Worm (Caenorhabditis elegans) whole organism, L1 larva: ENCODE data around the gene F35H10.3.
A peak's percentile ranks its signal among the peaks of the same experiment; 100 is the strongest.

Experiments used
- C04F5.9 ChIP-seq: sonication (generic microtip); optimal IDR thresholded peaks from 2 replicates; lab custom pipeline; 2016; ENCODE audit warnings: missing genetic modification characterization, missing compliant biosample characterization
- Y116A8C.19 ChIP-seq: sonication (generic microtip); optimal IDR thresholded peaks from 2 replicates; lab custom pipeline; 2016; ENCODE audit warnings: missing compliant biosample characterization, missing genetic modification characterization, borderline replicate concordance
- aha-1 ChIP-seq: fragments of 150-350 bp; optimal IDR thresholded peaks from 2 replicates; lab custom pipeline; 2014; ENCODE audit warnings: missing biosample characterization, missing genetic modification characterization
- aly-2 ChIP-seq: fragments of 150-350 bp; optimal IDR thresholded peaks from 2 replicates; lab custom pipeline; 2014; ENCODE audit warnings: missing biosample characterization, missing genetic modification characterization
- ama-1 ChIP-seq: fragments of 150-350 bp; optimal IDR thresholded peaks from 2 replicates; lab custom pipeline; 2014
- blmp-1 ChIP-seq: fragments of 150-350 bp; optimal IDR thresholded peaks from 2 replicates; lab custom pipeline; 2014; ENCODE audit warnings: missing biosample characterization, missing genetic modification characterization
- ceh-63 ChIP-seq: fragments of 200-800 bp; sonication (Bioruptor generic); optimal IDR thresholded peaks from 2 replicates; lab custom pipeline; 2018; ENCODE audit warnings: mild to moderate bottlenecking, missing genetic modification characterization, missing compliant biosample characterization
- ces-1 ChIP-seq: fragments of 150-350 bp; optimal IDR thresholded peaks from 2 replicates; lab custom pipeline; 2014; ENCODE audit warnings: missing biosample characterization, missing genetic modification reagents, missing genetic modification characterization
- efl-1 ChIP-seq, 4 experiments: fragments of 150-350 bp; optimal IDR thresholded peaks in 3 of 4; peaks in 1 of 4; 1 replicate in 1 of 4; 2 replicates in 3 of 4; lab custom pipeline; 2014; ENCODE audit warnings: missing biosample characterization in 2 of 4, missing genetic modification characterization in 2 of 4, missing genetic modification reagents in 2 of 4
- efl-3 ChIP-seq: fragments of 200-800 bp; sonication (Bioruptor generic); optimal IDR thresholded peaks from 2 replicates; lab custom pipeline; 2018; ENCODE audit warnings: mild to moderate bottlenecking, missing genetic modification characterization, missing compliant biosample characterization
- egl-13 ChIP-seq: sonication (generic microtip); optimal IDR thresholded peaks from 2 replicates; lab custom pipeline; 2016; ENCODE audit warnings: missing genotype, missing genetic modification reagents, missing genetic modification characterization, missing compliant biosample characterization
- elt-2 ChIP-seq: sonication (generic microtip); optimal IDR thresholded peaks from 2 replicates; lab custom pipeline; 2016; ENCODE audit warnings: missing genetic modification characterization, mild to moderate bottlenecking, inconsistent platforms, missing compliant biosample characterization, missing genetic modification reagents
- elt-3 ChIP-seq, 6 experiments: fragments of 150-350 bp in 1 of 6; sonication (generic microtip); optimal IDR thresholded peaks; 2 replicates each; lab custom pipeline; 2017 to 2018; ENCODE audit warnings: missing biosample characterization in 6 of 6, missing genetic modification characterization in 6 of 6, inconsistent platforms in 1 of 6
- fos-1 ChIP-seq: fragments of 150-350 bp; optimal IDR thresholded peaks from 2 replicates; lab custom pipeline; 2014; ENCODE audit warnings: missing biosample characterization, missing genetic modification characterization
- hlh-4 ChIP-seq: sonication (generic microtip); optimal IDR thresholded peaks from 2 replicates; lab custom pipeline; 2016; ENCODE audit warnings: mild to moderate bottlenecking, missing genetic modification characterization, missing compliant biosample characterization
- hpl-2 ChIP-seq: fragments of 150-350 bp; optimal IDR thresholded peaks from 2 replicates; lab custom pipeline; 2014; ENCODE audit warnings: missing biosample characterization, missing genetic modification reagents, missing genetic modification characterization
- irx-1 ChIP-seq: sonication (generic microtip); optimal IDR thresholded peaks from 2 replicates; lab custom pipeline; 2016; ENCODE audit warnings: missing genetic modification characterization, missing compliant biosample characterization
- isw-1 ChIP-seq: fragments of 200-800 bp; sonication (Bioruptor generic); IDR thresholded peaks from 2 replicates; pipeline ENCODE4 v1.3.6; 2022; ENCODE audit warnings: missing genetic modification characterization, missing compliant biosample characterization
- lin-13 ChIP-seq: fragments of 150-350 bp; optimal IDR thresholded peaks from 2 replicates; lab custom pipeline; 2014; ENCODE audit warnings: missing biosample characterization, missing genetic modification reagents, missing genetic modification characterization
- lin-14 ChIP-seq: fragments of 200-800 bp; sonication (Bioruptor generic); optimal IDR thresholded peaks from 2 replicates; lab custom pipeline; 2018; ENCODE audit warnings: mild to moderate bottlenecking, missing genetic modification characterization, moderate library complexity, missing compliant biosample characterization
- lin-15B ChIP-seq: fragments of 150-350 bp; sonication (generic microtip); optimal IDR thresholded peaks from 3 replicates; lab custom pipeline; 2014; ENCODE audit warnings: missing biosample characterization, missing genetic modification characterization
- lin-35 ChIP-seq, 2 experiments: fragments of 150-350 bp; optimal IDR thresholded peaks; 2 replicates each; lab custom pipeline; 2014; ENCODE audit warnings: missing biosample characterization in 2 of 2, missing genetic modification characterization in 2 of 2, missing genetic modification reagents in 2 of 2
- lin-39 ChIP-seq: fragments of 150-350 bp; optimal IDR thresholded peaks from 2 replicates; lab custom pipeline; 2014; ENCODE audit warnings: missing biosample characterization, missing genetic modification reagents, missing genetic modification characterization
- mab-9 ChIP-seq: fragments of 200-800 bp; sonication (Bioruptor generic); IDR thresholded peaks from 2 replicates; pipeline ENCODE4 v1.3.6; 2022; ENCODE audit warnings: missing genetic modification reagents, missing genetic modification characterization, missing compliant biosample characterization
- mdl-1 ChIP-seq, 2 experiments: fragments of 150-350 bp; optimal IDR thresholded peaks; 2 replicates each; lab custom pipeline; 2014 to 2017; ENCODE audit warnings: missing biosample characterization in 2 of 2, missing genetic modification characterization in 2 of 2, inconsistent platforms in 1 of 2
- mef-2 ChIP-seq: fragments of 150-350 bp; optimal IDR thresholded peaks from 2 replicates; lab custom pipeline; 2014; ENCODE audit warnings: missing biosample characterization, missing genetic modification characterization
- mep-1 ChIP-seq: fragments of 150-350 bp; optimal IDR thresholded peaks from 2 replicates; lab custom pipeline; 2014; ENCODE audit warnings: missing biosample characterization, missing genetic modification characterization
- nhr-11 ChIP-seq: fragments of 150-350 bp; optimal IDR thresholded peaks from 2 replicates; lab custom pipeline; 2014; ENCODE audit warnings: missing biosample characterization, missing genetic modification characterization
- nhr-19 ChIP-seq: fragments of 200-800 bp; sonication (Bioruptor generic); conservative IDR thresholded peaks from 2 replicates; pipeline ENCODE4 v1.3.6; 2022; ENCODE audit warnings: missing genetic modification characterization, missing compliant biosample characterization
- nhr-47 ChIP-seq: sonication (generic microtip); optimal IDR thresholded peaks from 2 replicates; lab custom pipeline; 2016; ENCODE audit warnings: mild to moderate bottlenecking, missing genetic modification characterization, moderate library complexity, missing compliant biosample characterization
- nhr-71 ChIP-seq: sonication (generic microtip); optimal IDR thresholded peaks from 2 replicates; lab custom pipeline; 2016; ENCODE audit warnings: mild to moderate bottlenecking, missing genetic modification characterization, moderate library complexity, missing compliant biosample characterization
- nhr-77 ChIP-seq: fragments of 150-350 bp; optimal IDR thresholded peaks from 2 replicates; lab custom pipeline; 2014; ENCODE audit warnings: missing biosample characterization, missing genetic modification characterization
- nhr-90 ChIP-seq: sonication (generic microtip); optimal IDR thresholded peaks from 2 replicates; lab custom pipeline; 2016; ENCODE audit warnings: mild to moderate bottlenecking, missing genetic modification characterization, missing compliant biosample characterization; ENCODE audit not compliant: poor library complexity
- pag-3 ChIP-seq: sonication (generic microtip); optimal IDR thresholded peaks from 2 replicates; lab custom pipeline; 2017; ENCODE audit warnings: missing genetic modification characterization, mild to moderate bottlenecking, missing compliant biosample characterization, antibody characterized with exemption, borderline replicate concordance; ENCODE audit not compliant: insufficient read depth
- pax-3 ChIP-seq: fragments of 200-800 bp; sonication (Bioruptor generic); optimal IDR thresholded peaks from 2 replicates; lab custom pipeline; 2018; ENCODE audit warnings: mild to moderate bottlenecking, missing genetic modification characterization, moderate library complexity, missing compliant biosample characterization
- snu-23 ChIP-seq: sonication (generic microtip); optimal IDR thresholded peaks from 2 replicates; lab custom pipeline; 2016; ENCODE audit warnings: missing genetic modification characterization, missing compliant biosample characterization
- sox-4 ChIP-seq: sonication (generic microtip); optimal IDR thresholded peaks from 2 replicates; lab custom pipeline; 2016; ENCODE audit warnings: missing genetic modification characterization, missing compliant biosample characterization
- unc-30 ChIP-seq: sonication (generic microtip); optimal IDR thresholded peaks from 2 replicates; lab custom pipeline; 2017; ENCODE audit warnings: missing biosample characterization, missing genetic modification characterization
- unc-62 ChIP-seq: fragments of 150-350 bp; optimal IDR thresholded peaks from 2 replicates; lab custom pipeline; 2014; ENCODE audit warnings: missing biosample characterization, missing genetic modification reagents, missing genetic modification characterization
- vab-15 ChIP-seq: sonication (generic microtip); optimal IDR thresholded peaks from 2 replicates; lab custom pipeline; 2017; ENCODE audit warnings: missing genotype, mild to moderate bottlenecking, missing genetic modification characterization, missing compliant biosample characterization
- zip-4 ChIP-seq: fragments of 200-800 bp; sonication (Bioruptor generic); optimal IDR thresholded peaks from 2 replicates; lab custom pipeline; 2018; ENCODE audit warnings: mild to moderate bottlenecking, missing genetic modification characterization, moderate library complexity, missing compliant biosample characterization
- ztf-11 ChIP-seq, 2 experiments: sonication (generic microtip); optimal IDR thresholded peaks; 2 replicates each; lab custom pipeline; 2016 to 2017; ENCODE audit warnings: missing genetic modification characterization in 2 of 2, missing biosample characterization in 1 of 2, missing compliant biosample characterization in 1 of 2
- ztf-4 ChIP-seq: fragments of 150-350 bp; optimal IDR thresholded peaks from 2 replicates; lab custom pipeline; 2014; ENCODE audit warnings: missing biosample characterization, missing genetic modification characterization

F35H10.3 gene

DNA sequence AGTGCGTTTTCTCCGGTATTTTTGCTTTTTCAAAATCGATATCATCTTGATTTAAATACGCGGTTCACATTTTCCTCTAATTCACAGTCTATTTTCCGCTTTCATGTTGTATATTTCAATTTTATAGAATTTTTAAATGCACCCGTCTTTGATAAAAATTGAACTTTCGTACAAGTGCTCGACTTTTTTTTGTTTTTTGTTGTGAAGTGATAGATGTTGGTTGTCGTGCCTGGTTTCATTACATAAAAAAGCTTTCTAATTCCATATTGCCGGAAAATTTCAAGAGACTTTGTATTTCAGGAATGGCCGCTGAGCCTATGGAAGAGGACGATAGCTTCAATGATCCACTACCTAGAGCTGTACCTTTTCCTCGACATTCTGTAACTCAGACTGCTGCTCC lies 37.4 kb downstream of the F35H10.3 start, which contains the start of gene D2096.12:
D2096.12 (plus strand) TSS at position 301 of the 400 bp plus-strand sequence.
- TF ChIP-seq mep-1 (tag; lab: Kevin White, UChicago): no peak
- no peak for TF ChIP-seq Y116A8C.19 (tag; lab: Kevin White, UChicago)
- no peak for TF ChIP-seq lin-15B (tag; lab: Kevin White, UChicago)
- no peak for TF ChIP-seq lin-14 (GFP tag; lab: Kevin White, UChicago)
- TF ChIP-seq C04F5.9: no peak
- TF ChIP-seq ztf-11 (tag; optimal IDR thresholded peaks at IDR 0.05; lab: Kevin White, UChicago): no peak
- no peak for TF ChIP-seq isw-1
- no peak for TF ChIP-seq nhr-47 (tag; lab: Kevin White, UChicago)
- TF ChIP-seq lin-13 (GFP tag; lab: Kevin White, UChicago): no peak
- no peak for TF ChIP-seq irx-1
- TF ChIP-seq hpl-2 (GFP tag; lab: Kevin White, UChicago): no peak
- TF ChIP-seq aly-2 (tag; lab: Kevin White, UChicago): no peak
- TF ChIP-seq aha-1 (tag; lab: Kevin White, UChicago): no peak
- TF ChIP-seq mef-2: no peak
- no peak for TF ChIP-seq ces-1 (GFP tag; lab: Kevin White, UChicago)
- TF ChIP-seq unc-62 (GFP tag; lab: Kevin White, UChicago): no peak
- TF ChIP-seq nhr-71: no peak
- TF ChIP-seq pag-3: no peak
- TF ChIP-seq egl-13 (tag; lab: Kevin White, UChicago): no peak
- no peak for TF ChIP-seq efl-3 (GFP tag; lab: Kevin White, UChicago)

- TF ChIP-seq zip-4 (GFP tag; lab: Kevin White, UChicago): no peak
- TF ChIP-seq elt-2 (tag; lab: Kevin White, UChicago): peak; percentile 67
- TF ChIP-seq lin-35 (GFP tag; optimal IDR thresholded peaks at IDR 0.05; lab: Kevin White, UChicago): peak in 1 of 2 experiments; percentile 5
- no peak for TF ChIP-seq blmp-1 (tag; lab: Kevin White, UChicago)
- TF ChIP-seq fos-1 (tag; lab: Kevin White, UChicago): no peak
These were observed 40.5 kb downstream of the F35H10.3 start, which contains the start of gene aagr-1 for ce11 chrIV:8366295-8366694. aagr-1 (plus strand) TSS chrIV:8366521.

- TF ChIP-seq C04F5.9 (no peak), pax-3 (no peak), sox-4 (tag; lab: Kevin White, UChicago) (no peak), mab-9 (GFP tag; lab: Robert Waterston, UW) (no peak), elt-3 (tag; optimal IDR thresholded peaks at IDR 0.05; lab: Kevin White, UChicago) (no peak), lin-13 (GFP tag; lab: Kevin White, UChicago) (no peak), nhr-71 (no peak)
These were observed 42.1 kb downstream of the F35H10.3 start for ce11 chrIV:8367887-8368286.

DNA sequence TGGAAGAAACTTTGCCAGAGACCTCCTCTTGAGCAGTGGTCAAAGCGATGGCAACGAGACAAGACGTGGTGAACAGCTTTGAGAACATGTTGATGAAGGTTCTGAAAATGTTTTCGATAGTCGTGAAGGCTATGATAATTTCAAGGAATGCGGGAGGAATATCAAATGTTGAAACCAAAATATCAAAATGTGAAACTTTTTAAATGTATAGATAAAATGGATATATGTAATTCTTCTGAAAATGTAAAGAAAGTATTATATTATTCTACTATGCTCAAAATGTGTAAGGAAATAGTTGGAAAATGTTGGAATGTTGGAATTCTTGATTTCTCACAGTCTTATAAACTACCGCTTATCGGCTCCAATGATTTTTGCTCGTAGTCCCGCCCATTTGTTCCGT lies 43.4 kb downstream of the F35H10.3 start, which contains the start of gene D2096.6:
D2096.6 (minus strand) TSS at position 101 of the 400 bp plus-strand sequence.
- TF ChIP-seq nhr-19 (GFP tag; lab: Robert Waterston, UW) (no peak), ztf-4 (tag; lab: Kevin White, UChicago) (no peak), nhr-90 (tag; lab: Kevin White, UChicago) (no peak), lin-39 (tag; lab: Kevin White, UChicago) (no peak), elt-3 (tag; optimal IDR thresholded peaks at IDR 0.05; lab: Kevin White, UChicago) (no peak), mdl-1 (tag; optimal IDR thresholded peaks at IDR 0.05; lab: Kevin White, UChicago) (no peak), zip-4 (GFP tag; lab: Kevin White, UChicago) (no peak), mep-1 (tag; lab: Kevin White, UChicago) (no peak), snu-23 (GFP tag; lab: Kevin White, UChicago) (no peak), ceh-63 (GFP tag; lab: Kevin White, UChicago) (no peak), efl-3 (GFP tag; lab: Kevin White, UChicago) (no peak), nhr-11 (tag; lab: Kevin White, UChicago) (no peak), nhr-77 (tag; lab: Kevin White, UChicago) (no peak), Y116A8C.19 (tag; lab: Kevin White, UChicago) (no peak), hlh-4 (no peak), vab-15 (tag; lab: Kevin White, UChicago) (no peak), unc-30 (tag; lab: Kevin White, UChicago) (no peak), efl-1 (optimal IDR thresholded peaks at IDR 0.05; lab: Kevin White, UChicago) (no peak), efl-1 (GFP tag; optimal IDR thresholded peaks at IDR 0.05 in 1 of 2; lab: Kevin White, UChicago) (no peak), ama-1 (lab: Kevin White, UChicago) (no peak), ztf-11 (tag; optimal IDR thresholded peaks at IDR 0.05; lab: Kevin White, UChicago) (no peak)
